Worm (Caenorhabditis elegans): ENCODE measurements around the gene spe-18.
A peak's percentile ranks its signal among the peaks of the same experiment; 100 is the strongest.

Gene spe-18

ce11 chrII:13156971-13157370, 3.8 kb upstream of the spe-18 start, which contains the start of the genes hpr-17 and F32A11.1 (continued):
- TF ChIP-seq B0035.1 (tag; optimal IDR thresholded peaks at IDR 0.05) (no peak), zfh-2 (GFP tag; conservative IDR thresholded peaks at IDR 0.05) (peak; percentile 35; the same call in 1 of the 2 replicates), fkh-3 (tag; optimal IDR thresholded peaks at IDR 0.05) (no peak), aptf-2 (GFP tag; conservative IDR thresholded peaks at IDR 0.05) (no peak), nfya-1 (tag; optimal IDR thresholded peaks at IDR 0.05; ENCODE audit: borderline replicate concordance, insufficient read depth) (no peak), lag-1 (GFP tag; IDR thresholded peaks at IDR 0.05) (no peak), F33H1.4 (GFP tag; IDR thresholded peaks at IDR 0.05) (peak; percentile 66), C17E4.6 (GFP tag; IDR thresholded peaks at IDR 0.05) (no peak), gei-17 (GFP tag; optimal IDR thresholded peaks at IDR 0.05) (peak; percentile 2), lsy-27 (tag; optimal IDR thresholded peaks at IDR 0.05; ENCODE audit: borderline replicate concordance, insufficient read depth) (no peak), Y53G8AR.9 (GFP tag; conservative IDR thresholded peaks at IDR 0.05) (peak; percentile 87), athp-1 (tag; optimal IDR thresholded peaks at IDR 0.05) (peak; percentile 7), lin-40 (tag; optimal IDR thresholded peaks at IDR 0.05) (peak; percentile 87), nhr-179 (tag; optimal IDR thresholded peaks at IDR 0.05) (no peak), Y53F4B.3 (GFP tag; IDR thresholded peaks at IDR 0.05) (no peak), hrde-1 (tag; optimal IDR thresholded peaks at IDR 0.05; ENCODE audit: borderline replicate concordance) (no peak), K11D2.4 (GFP tag; IDR thresholded peaks at IDR 0.05) (peak; percentile 80), dpl-1 (GFP tag; optimal IDR thresholded peaks at IDR 0.05) (peak; percentile 89), ztf-26 (tag; optimal IDR thresholded peaks at IDR 0.05) (no peak), aptf-3 (GFP tag; IDR thresholded peaks at IDR 0.05) (no peak), pha-4 (tag; optimal IDR thresholded peaks at IDR 0.05) (no peak), egl-18 (GFP tag; IDR thresholded peaks at IDR 0.05) (no peak), F10E7.11 (tag; optimal IDR thresholded peaks at IDR 0.05) (no peak), somi-1 (GFP tag; optimal IDR thresholded peaks at IDR 0.05) (no peak), unc-62 (GFP tag; optimal IDR thresholded peaks at IDR 0.05) (no peak), ztf-22 (GFP tag; optimal IDR thresholded peaks at IDR 0.05) (no peak), tbp1 (GFP tag; optimal IDR thresholded peaks at IDR 0.05) (peak; percentile 52), ztf-18 (tag; optimal IDR thresholded peaks at IDR 0.05) (peak; percentile 96), let-526 (GFP tag; IDR thresholded peaks at IDR 0.05) (0 out of 2 replicates have a peak, but pooled peaks have one; percentile 33), dox-1 (GFP tag; IDR thresholded peaks at IDR 0.05) (peak; percentile 72; the same call in 1 of the 2 replicates), rec-8 (tag; optimal IDR thresholded peaks at IDR 0.05) (no peak), xnd-1 (tag; optimal IDR thresholded peaks at IDR 0.05) (peak; percentile 39), Y79H2A.3 (GFP tag; conservative IDR thresholded peaks at IDR 0.05) (no peak), tlf-1 (GFP tag; optimal IDR thresholded peaks at IDR 0.05) (peak; percentile 12), efl-1 (GFP tag; optimal IDR thresholded peaks at IDR 0.05) (peak; percentile 86), madf-3 (GFP tag; IDR thresholded peaks at IDR 0.05) (0 out of 2 replicates have a peak, but pooled peaks have one; percentile 48), ceh-91 (GFP tag; IDR thresholded peaks at IDR 0.05) (no peak), F22D6.2 (tag; optimal IDR thresholded peaks at IDR 0.05) (peak; percentile 35), B0336.3 (GFP tag; IDR thresholded peaks at IDR 0.05) (peak; percentile 74), sea-2 (GFP tag; IDR thresholded peaks at IDR 0.05) (no peak), let-607 (tag; optimal IDR thresholded peaks at IDR 0.05) (no peak), lin-54 (GFP tag; optimal IDR thresholded peaks at IDR 0.05) (peak; percentile 97), nhr-90 (tag; optimal IDR thresholded peaks at IDR 0.05) (no peak), snpc-1.1 (tag; optimal IDR thresholded peaks at IDR 0.05; ENCODE audit: insufficient read depth) (no peak), F57A8.1 (GFP tag; optimal IDR thresholded peaks at IDR 0.05) (no peak), K12H6.12 (tag; optimal IDR thresholded peaks at IDR 0.05) (peak; percentile 53), akir-1 (GFP tag; optimal IDR thresholded peaks at IDR 0.05) (no peak), rcor-1 (GFP tag; IDR thresholded peaks at IDR 0.05) (peak; percentile 56; the same call in 1 of the 2 replicates)
